Worm (Caenorhabditis elegans) whole organism, L1 larva: ENCODE data around the gene col-72.

Source experiments
- C04F5.9 ChIP-seq: sonication (generic microtip); optimal IDR thresholded peaks from 2 replicates; lab custom pipeline; 2016; ENCODE audit warnings: missing genetic modification characterization, missing compliant biosample characterization
- C16A3.4 ChIP-seq: fragments of 150-350 bp; optimal IDR thresholded peaks from 2 replicates; lab custom pipeline; 2014; ENCODE audit warnings: missing biosample characterization, missing genetic modification characterization
- aha-1 ChIP-seq: fragments of 150-350 bp; optimal IDR thresholded peaks from 2 replicates; lab custom pipeline; 2014; ENCODE audit warnings: missing biosample characterization, missing genetic modification characterization
- alr-1 ChIP-seq: fragments of 200-800 bp; sonication (Bioruptor generic); optimal IDR thresholded peaks from 2 replicates; lab custom pipeline; 2018; ENCODE audit warnings: borderline replicate concordance, mild to moderate bottlenecking, missing genetic modification characterization, missing compliant biosample characterization
- ceh-8 ChIP-seq: fragments of 200-800 bp; sonication (Bioruptor generic); optimal IDR thresholded peaks from 2 replicates; lab custom pipeline; 2018; ENCODE audit warnings: mild to moderate bottlenecking, missing genetic modification characterization, moderate library complexity, missing compliant biosample characterization
- ceh-82 ChIP-seq, 3 experiments: fragments of 150-350 bp in 1 of 3; sonication (generic microtip) in 2 of 3; optimal IDR thresholded peaks; 2 replicates each; lab custom pipeline; 2014 to 2017; ENCODE audit warnings: missing biosample characterization in 3 of 3, missing genetic modification characterization in 3 of 3
- ceh-88 ChIP-seq: fragments of 200-800 bp; sonication (Bioruptor generic); IDR thresholded peaks from 2 replicates; pipeline ENCODE4 v1.3.6; 2022; ENCODE audit warnings: missing genetic modification characterization, missing compliant biosample characterization
- ces-1 ChIP-seq: fragments of 150-350 bp; optimal IDR thresholded peaks from 2 replicates; lab custom pipeline; 2014; ENCODE audit warnings: missing biosample characterization, missing genetic modification reagents, missing genetic modification characterization
- dsc-1 ChIP-seq: sonication (generic microtip); optimal IDR thresholded peaks from 2 replicates; lab custom pipeline; 2016; ENCODE audit warnings: mild to moderate bottlenecking, missing genetic modification characterization, missing compliant biosample characterization
- efl-1 ChIP-seq, 4 experiments: fragments of 150-350 bp; optimal IDR thresholded peaks in 3 of 4; peaks in 1 of 4; 1 replicate in 1 of 4; 2 replicates in 3 of 4; lab custom pipeline; 2014; ENCODE audit warnings: missing biosample characterization in 2 of 4, missing genetic modification characterization in 2 of 4, missing genetic modification reagents in 2 of 4
- egl-13 ChIP-seq: sonication (generic microtip); optimal IDR thresholded peaks from 2 replicates; lab custom pipeline; 2016; ENCODE audit warnings: missing genotype, missing genetic modification reagents, missing genetic modification characterization, missing compliant biosample characterization
- elt-2 ChIP-seq: sonication (generic microtip); optimal IDR thresholded peaks from 2 replicates; lab custom pipeline; 2016; ENCODE audit warnings: missing genetic modification characterization, mild to moderate bottlenecking, inconsistent platforms, missing compliant biosample characterization, missing genetic modification reagents
- elt-3 ChIP-seq, 6 experiments: fragments of 150-350 bp in 1 of 6; sonication (generic microtip); optimal IDR thresholded peaks; 2 replicates each; lab custom pipeline; 2017 to 2018; ENCODE audit warnings: missing biosample characterization in 6 of 6, missing genetic modification characterization in 6 of 6, inconsistent platforms in 1 of 6
- fkh-10 ChIP-seq: sonication (generic microtip); optimal IDR thresholded peaks from 2 replicates; lab custom pipeline; 2017; ENCODE audit warnings: missing biosample characterization, missing genetic modification reagents, missing genetic modification characterization
- fkh-8 ChIP-seq: sonication (generic microtip); optimal IDR thresholded peaks from 2 replicates; lab custom pipeline; 2016; ENCODE audit warnings: mild to moderate bottlenecking, missing genetic modification characterization, missing compliant biosample characterization
- fos-1 ChIP-seq: fragments of 150-350 bp; optimal IDR thresholded peaks from 2 replicates; lab custom pipeline; 2014; ENCODE audit warnings: missing biosample characterization, missing genetic modification characterization
- grh-1 ChIP-seq: fragments of 200-800 bp; sonication (Bioruptor generic); IDR thresholded peaks from 2 replicates; pipeline ENCODE4 v1.3.6; 2022; ENCODE audit warnings: missing genetic modification reagents, missing genetic modification characterization, missing compliant biosample characterization
- hpl-2 ChIP-seq: fragments of 150-350 bp; optimal IDR thresholded peaks from 2 replicates; lab custom pipeline; 2014; ENCODE audit warnings: missing biosample characterization, missing genetic modification reagents, missing genetic modification characterization
- isw-1 ChIP-seq: fragments of 200-800 bp; sonication (Bioruptor generic); IDR thresholded peaks from 2 replicates; pipeline ENCODE4 v1.3.6; 2022; ENCODE audit warnings: missing genetic modification characterization, missing compliant biosample characterization
- jun-1 ChIP-seq: fragments of 150-350 bp; optimal IDR thresholded peaks from 2 replicates; lab custom pipeline; 2014; ENCODE audit warnings: missing biosample characterization, missing genetic modification reagents, missing genetic modification characterization
- lin-14 ChIP-seq: fragments of 200-800 bp; sonication (Bioruptor generic); optimal IDR thresholded peaks from 2 replicates; lab custom pipeline; 2018; ENCODE audit warnings: mild to moderate bottlenecking, missing genetic modification characterization, moderate library complexity, missing compliant biosample characterization
- lin-15B ChIP-seq: fragments of 150-350 bp; sonication (generic microtip); optimal IDR thresholded peaks from 3 replicates; lab custom pipeline; 2014; ENCODE audit warnings: missing biosample characterization, missing genetic modification characterization
- lin-35 ChIP-seq, 2 experiments: fragments of 150-350 bp; optimal IDR thresholded peaks; 2 replicates each; lab custom pipeline; 2014; ENCODE audit warnings: missing biosample characterization in 2 of 2, missing genetic modification characterization in 2 of 2, missing genetic modification reagents in 2 of 2
- lir-3 ChIP-seq: sonication (generic microtip); optimal IDR thresholded peaks from 2 replicates; lab custom pipeline; 2016; ENCODE audit warnings: mild to moderate bottlenecking, missing genetic modification characterization, moderate library complexity, missing compliant biosample characterization; ENCODE audit not compliant: poor library complexity
- lsy-2 ChIP-seq, 2 experiments: fragments of 150-350 bp; optimal IDR thresholded peaks; 2 replicates each; lab custom pipeline; 2014; ENCODE audit warnings: missing biosample characterization in 2 of 2, missing genetic modification characterization in 2 of 2
- mdl-1 ChIP-seq, 2 experiments: fragments of 150-350 bp; optimal IDR thresholded peaks; 2 replicates each; lab custom pipeline; 2014 to 2017; ENCODE audit warnings: missing biosample characterization in 2 of 2, missing genetic modification characterization in 2 of 2, inconsistent platforms in 1 of 2
- nhr-19 ChIP-seq: fragments of 200-800 bp; sonication (Bioruptor generic); conservative IDR thresholded peaks from 2 replicates; pipeline ENCODE4 v1.3.6; 2022; ENCODE audit warnings: missing genetic modification characterization, missing compliant biosample characterization
- nhr-20 ChIP-seq: sonication (generic microtip); optimal IDR thresholded peaks from 2 replicates; lab custom pipeline; 2016; ENCODE audit warnings: mild to moderate bottlenecking, missing genetic modification characterization, missing compliant biosample characterization
- nhr-47 ChIP-seq: sonication (generic microtip); optimal IDR thresholded peaks from 2 replicates; lab custom pipeline; 2016; ENCODE audit warnings: mild to moderate bottlenecking, missing genetic modification characterization, moderate library complexity, missing compliant biosample characterization
- nhr-71 ChIP-seq: sonication (generic microtip); optimal IDR thresholded peaks from 2 replicates; lab custom pipeline; 2016; ENCODE audit warnings: mild to moderate bottlenecking, missing genetic modification characterization, moderate library complexity, missing compliant biosample characterization
- nhr-77 ChIP-seq: fragments of 150-350 bp; optimal IDR thresholded peaks from 2 replicates; lab custom pipeline; 2014; ENCODE audit warnings: missing biosample characterization, missing genetic modification characterization
- nhr-84 ChIP-seq: sonication (generic microtip); optimal IDR thresholded peaks from 2 replicates; lab custom pipeline; 2017; ENCODE audit warnings: missing biosample characterization, missing genetic modification characterization
- nhr-85 ChIP-seq: sonication (generic microtip); peaks from one replicate; lab custom pipeline; 2016; ENCODE audit warnings: missing genetic modification characterization, inconsistent platforms, missing compliant biosample characterization
- nhr-90 ChIP-seq: sonication (generic microtip); optimal IDR thresholded peaks from 2 replicates; lab custom pipeline; 2016; ENCODE audit warnings: mild to moderate bottlenecking, missing genetic modification characterization, missing compliant biosample characterization; ENCODE audit not compliant: poor library complexity
- pax-3 ChIP-seq: fragments of 200-800 bp; sonication (Bioruptor generic); optimal IDR thresholded peaks from 2 replicates; lab custom pipeline; 2018; ENCODE audit warnings: mild to moderate bottlenecking, missing genetic modification characterization, moderate library complexity, missing compliant biosample characterization
- rnt-1 ChIP-seq: sonication (generic microtip); optimal IDR thresholded peaks from 2 replicates; lab custom pipeline; 2016; ENCODE audit warnings: mild to moderate bottlenecking, missing genetic modification characterization, moderate library complexity, missing compliant biosample characterization
- snu-23 ChIP-seq: sonication (generic microtip); optimal IDR thresholded peaks from 2 replicates; lab custom pipeline; 2016; ENCODE audit warnings: missing genetic modification characterization, missing compliant biosample characterization
- sptf-1 ChIP-seq: fragments of 150-350 bp; optimal IDR thresholded peaks from 2 replicates; lab custom pipeline; 2014; ENCODE audit warnings: missing biosample characterization, missing genetic modification characterization
- swsn-7 ChIP-seq: sonication (generic microtip); optimal IDR thresholded peaks from 2 replicates; lab custom pipeline; 2016; ENCODE audit warnings: missing genetic modification characterization, missing compliant biosample characterization
- tbx-2 ChIP-seq: sonication (generic microtip); optimal IDR thresholded peaks from 2 replicates; lab custom pipeline; 2016; ENCODE audit warnings: missing genetic modification characterization, missing compliant biosample characterization
- tlp-1 ChIP-seq: fragments of 150-350 bp; optimal IDR thresholded peaks from 2 replicates; lab custom pipeline; 2014; ENCODE audit warnings: missing biosample characterization, missing genetic modification characterization
- unc-62 ChIP-seq: fragments of 150-350 bp; optimal IDR thresholded peaks from 2 replicates; lab custom pipeline; 2014; ENCODE audit warnings: missing biosample characterization, missing genetic modification reagents, missing genetic modification characterization
- vab-15 ChIP-seq: sonication (generic microtip); optimal IDR thresholded peaks from 2 replicates; lab custom pipeline; 2017; ENCODE audit warnings: missing genotype, mild to moderate bottlenecking, missing genetic modification characterization, missing compliant biosample characterization
- xbp-1 ChIP-seq: sonication (generic microtip); optimal IDR thresholded peaks from 2 replicates; lab custom pipeline; 2016; ENCODE audit warnings: missing genetic modification characterization, missing compliant biosample characterization
- zip-4 ChIP-seq: fragments of 200-800 bp; sonication (Bioruptor generic); optimal IDR thresholded peaks from 2 replicates; lab custom pipeline; 2018; ENCODE audit warnings: mild to moderate bottlenecking, missing genetic modification characterization, moderate library complexity, missing compliant biosample characterization
- ztf-11 ChIP-seq, 2 experiments: sonication (generic microtip); optimal IDR thresholded peaks; 2 replicates each; lab custom pipeline; 2016 to 2017; ENCODE audit warnings: missing genetic modification characterization in 2 of 2, missing biosample characterization in 1 of 2, missing compliant biosample characterization in 1 of 2

The col-72 gene

ce11 chrII:3523547-3523946 is 450 bp downstream of the col-72 start (continued):
- peak; percentile 88 for TF ChIP-seq nhr-71
- peak; percentile 81 for TF ChIP-seq lin-14 (GFP tag; lab: Kevin White, UChicago)
- peak in 2 of 3 experiments; percentile 50 to 54 for TF ChIP-seq ceh-82 (tag; optimal IDR thresholded peaks at IDR 0.05; lab: Kevin White, UChicago)
- TF ChIP-seq fkh-8 (tag; lab: Kevin White, UChicago) = peak; percentile 79
- peak; percentile 79 for TF ChIP-seq nhr-20 (tag; lab: Kevin White, UChicago)
- peak; percentile 25 for TF ChIP-seq fos-1 (tag; lab: Kevin White, UChicago)
- TF ChIP-seq tbx-2 (tag; lab: Kevin White, UChicago) = peak; percentile 74

ce11 chrII:3520988-3521850 is 2.8 kb downstream of the col-72 start, which contains the start of gene W09G10.9:
W09G10.9 (plus strand) TSS chrII:3521800.
- no peak for TF ChIP-seq unc-62 (GFP tag; lab: Kevin White, UChicago)
- TF ChIP-seq lsy-2 (tag; optimal IDR thresholded peaks at IDR 0.05; lab: Kevin White, UChicago) = peak; percentile 72 to 77
- peak; percentile 71 for TF ChIP-seq lin-14 (GFP tag; lab: Kevin White, UChicago)
- no peak for TF ChIP-seq alr-1 (tag; lab: Kevin White, UChicago)
- no peak for TF ChIP-seq vab-15 (tag; lab: Kevin White, UChicago)
- peak; percentile 30 for TF ChIP-seq jun-1 (tag; lab: Kevin White, UChicago)
- no peak for TF ChIP-seq tlp-1
- peak; percentile 78 for TF ChIP-seq fkh-8 (tag; lab: Kevin White, UChicago)
- TF ChIP-seq nhr-19 (GFP tag; lab: Robert Waterston, UW) = peak; percentile 88
- TF ChIP-seq ces-1 = no peak
- peak; percentile 34; the same call in 1 of the 2 replicates for TF ChIP-seq grh-1 (GFP tag; lab: Robert Waterston, UW)
- peak; percentile 72 for TF ChIP-seq xbp-1 (tag; lab: Kevin White, UChicago)
- peak; percentile 23 for TF ChIP-seq elt-2
- TF ChIP-seq nhr-71 = peak; percentile 80
- TF ChIP-seq lir-3 (tag; lab: Kevin White, UChicago) = peak; percentile 52
- no peak for TF ChIP-seq C04F5.9 (tag; lab: Kevin White, UChicago)
- peak; percentile 78 for TF ChIP-seq nhr-20 (tag; lab: Kevin White, UChicago)
- TF ChIP-seq aha-1 (tag; lab: Kevin White, UChicago) = no peak
- peak; percentile 52 for TF ChIP-seq nhr-77
- peak in 1 of 2 experiments; percentile 61 for TF ChIP-seq mdl-1 (tag; optimal IDR thresholded peaks at IDR 0.05; lab: Kevin White, UChicago)
- TF ChIP-seq hpl-2 (GFP tag; lab: Kevin White, UChicago) = no peak
- TF ChIP-seq snu-23 = peak; percentile 83
- TF ChIP-seq elt-3 (tag; optimal IDR thresholded peaks at IDR 0.05; lab: Kevin White, UChicago) = peak in 2 of 6 experiments; percentile 4 to 19
- peak; percentile 38 to 53 for TF ChIP-seq efl-1 (optimal IDR thresholded peaks at IDR 0.05; lab: Kevin White, UChicago)
- TF ChIP-seq efl-1 (GFP tag; optimal IDR thresholded peaks at IDR 0.05 in 1 of 2; lab: Kevin White, UChicago) = peak; percentile 29 to 93
- peak; percentile 54 for TF ChIP-seq egl-13 (tag; lab: Kevin White, UChicago)
- TF ChIP-seq isw-1 (GFP tag; lab: Robert Waterston, UW) = peak; percentile 76
- TF ChIP-seq nhr-90 (tag; lab: Kevin White, UChicago) = peak; percentile 60
- peak; percentile 14 for TF ChIP-seq fkh-10 (GFP tag; lab: Kevin White, UChicago)
- peak; percentile 46 to 63 (median 62) for TF ChIP-seq ceh-82 (tag; optimal IDR thresholded peaks at IDR 0.05; lab: Kevin White, UChicago)
- TF ChIP-seq nhr-84 (tag; lab: Kevin White, UChicago) = no peak
- peak; percentile 22 to 69 for TF ChIP-seq lin-35 (GFP tag; optimal IDR thresholded peaks at IDR 0.05; lab: Kevin White, UChicago)
- peak in 1 of 2 experiments; percentile 56 for TF ChIP-seq ztf-11 (tag; optimal IDR thresholded peaks at IDR 0.05; lab: Kevin White, UChicago)
- peak; percentile 79 for TF ChIP-seq rnt-1 (tag; lab: Kevin White, UChicago)
- peak; percentile 27 for TF ChIP-seq zip-4
- peak; percentile 84 for TF ChIP-seq nhr-47 (tag; lab: Kevin White, UChicago)
- TF ChIP-seq ceh-88 (GFP tag; lab: Robert Waterston, UW) = peak; percentile 73
- no peak for TF ChIP-seq pax-3
- TF ChIP-seq sptf-1 (tag; lab: Kevin White, UChicago) = no peak
- TF ChIP-seq dsc-1 (tag; lab: Kevin White, UChicago) = peak; percentile 77
- peak; percentile 63 for TF ChIP-seq nhr-85 (tag; lab: Kevin White, UChicago)
- TF ChIP-seq C16A3.4 (tag; lab: Kevin White, UChicago) = peak; percentile 41
- peak; percentile 71 for TF ChIP-seq swsn-7
- peak; percentile 13 for TF ChIP-seq lin-15B (tag; lab: Kevin White, UChicago)
- no peak for TF ChIP-seq ceh-8 (GFP tag; lab: Kevin White, UChicago)
